Worm (Caenorhabditis elegans): ENCODE data around the gene cut-3.

DNA sequence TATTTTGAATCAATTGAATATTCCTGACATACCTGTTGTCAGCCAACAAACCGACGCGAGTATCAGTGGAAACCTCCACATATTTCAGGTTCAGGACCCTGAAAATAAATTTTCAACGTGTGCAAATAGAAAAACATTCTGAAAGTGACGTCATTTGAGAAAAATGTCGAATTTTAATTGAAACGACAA is 18.0 kb downstream of the cut-3 start, which contains the start of gene F14E5.2:
- no peak for TF ChIP-seq egl-27 (tag; optimal IDR thresholded peaks at IDR 0.05)
- TF ChIP-seq unc-39 (tag; optimal IDR thresholded peaks at IDR 0.05) = no peak
- no peak for TF ChIP-seq sdz-12 (GFP tag; optimal IDR thresholded peaks at IDR 0.05)
- TF ChIP-seq pha-4 (GFP tag; IDR thresholded peaks at IDR 0.05) = no peak
- TF ChIP-seq pha-4 (tag; optimal IDR thresholded peaks at IDR 0.05) = no peak

Data from whole organism, L4 larva.